Worm (Caenorhabditis elegans) whole organism, L1 larva: ENCODE data around the gene hmit-1.3.
A peak's percentile ranks its signal among the peaks of the same experiment; 100 is the strongest.

Experiments used
- C04F5.9 ChIP-seq: sonication (generic microtip); optimal IDR thresholded peaks from 2 replicates; lab custom pipeline; 2016; ENCODE audit warnings: missing genetic modification characterization, missing compliant biosample characterization
- ama-1 ChIP-seq: fragments of 150-350 bp; optimal IDR thresholded peaks from 2 replicates; lab custom pipeline; 2014
- blmp-1 ChIP-seq: fragments of 150-350 bp; optimal IDR thresholded peaks from 2 replicates; lab custom pipeline; 2014; ENCODE audit warnings: missing biosample characterization, missing genetic modification characterization
- ceh-63 ChIP-seq: fragments of 200-800 bp; sonication (Bioruptor generic); optimal IDR thresholded peaks from 2 replicates; lab custom pipeline; 2018; ENCODE audit warnings: mild to moderate bottlenecking, missing genetic modification characterization, missing compliant biosample characterization
- ceh-82 ChIP-seq, 3 experiments: fragments of 150-350 bp in 1 of 3; sonication (generic microtip) in 2 of 3; optimal IDR thresholded peaks; 2 replicates each; lab custom pipeline; 2014 to 2017; ENCODE audit warnings: missing biosample characterization in 3 of 3, missing genetic modification characterization in 3 of 3
- ceh-88 ChIP-seq: fragments of 200-800 bp; sonication (Bioruptor generic); IDR thresholded peaks from 2 replicates; pipeline ENCODE4 v1.3.6; 2022; ENCODE audit warnings: missing genetic modification characterization, missing compliant biosample characterization
- ceh-90 ChIP-seq: sonication (generic microtip); optimal IDR thresholded peaks from 2 replicates; lab custom pipeline; 2016; ENCODE audit warnings: missing genetic modification characterization, missing compliant biosample characterization
- ces-1 ChIP-seq: fragments of 150-350 bp; optimal IDR thresholded peaks from 2 replicates; lab custom pipeline; 2014; ENCODE audit warnings: missing biosample characterization, missing genetic modification reagents, missing genetic modification characterization
- dsc-1 ChIP-seq: sonication (generic microtip); optimal IDR thresholded peaks from 2 replicates; lab custom pipeline; 2016; ENCODE audit warnings: mild to moderate bottlenecking, missing genetic modification characterization, missing compliant biosample characterization
- efl-1 ChIP-seq, 4 experiments: fragments of 150-350 bp; optimal IDR thresholded peaks in 3 of 4; peaks in 1 of 4; 1 replicate in 1 of 4; 2 replicates in 3 of 4; lab custom pipeline; 2014; ENCODE audit warnings: missing biosample characterization in 2 of 4, missing genetic modification characterization in 2 of 4, missing genetic modification reagents in 2 of 4
- ets-5 ChIP-seq: fragments of 200-800 bp; sonication (Bioruptor generic); IDR thresholded peaks from 2 replicates; pipeline ENCODE4 v1.3.6; 2022; ENCODE audit warnings: missing genetic modification characterization, missing compliant biosample characterization
- fkh-10 ChIP-seq: sonication (generic microtip); optimal IDR thresholded peaks from 2 replicates; lab custom pipeline; 2017; ENCODE audit warnings: missing biosample characterization, missing genetic modification reagents, missing genetic modification characterization
- grh-1 ChIP-seq: fragments of 200-800 bp; sonication (Bioruptor generic); IDR thresholded peaks from 2 replicates; pipeline ENCODE4 v1.3.6; 2022; ENCODE audit warnings: missing genetic modification reagents, missing genetic modification characterization, missing compliant biosample characterization
- hlh-4 ChIP-seq: sonication (generic microtip); optimal IDR thresholded peaks from 2 replicates; lab custom pipeline; 2016; ENCODE audit warnings: mild to moderate bottlenecking, missing genetic modification characterization, missing compliant biosample characterization
- jun-1 ChIP-seq: fragments of 150-350 bp; optimal IDR thresholded peaks from 2 replicates; lab custom pipeline; 2014; ENCODE audit warnings: missing biosample characterization, missing genetic modification reagents, missing genetic modification characterization
- lin-39 ChIP-seq: fragments of 150-350 bp; optimal IDR thresholded peaks from 2 replicates; lab custom pipeline; 2014; ENCODE audit warnings: missing biosample characterization, missing genetic modification reagents, missing genetic modification characterization
- mdl-1 ChIP-seq, 2 experiments: fragments of 150-350 bp; optimal IDR thresholded peaks; 2 replicates each; lab custom pipeline; 2014 to 2017; ENCODE audit warnings: missing biosample characterization in 2 of 2, missing genetic modification characterization in 2 of 2, inconsistent platforms in 1 of 2
- mef-2 ChIP-seq: fragments of 150-350 bp; optimal IDR thresholded peaks from 2 replicates; lab custom pipeline; 2014; ENCODE audit warnings: missing biosample characterization, missing genetic modification characterization
- mep-1 ChIP-seq: fragments of 150-350 bp; optimal IDR thresholded peaks from 2 replicates; lab custom pipeline; 2014; ENCODE audit warnings: missing biosample characterization, missing genetic modification characterization
- nhr-11 ChIP-seq: fragments of 150-350 bp; optimal IDR thresholded peaks from 2 replicates; lab custom pipeline; 2014; ENCODE audit warnings: missing biosample characterization, missing genetic modification characterization
- nhr-19 ChIP-seq: fragments of 200-800 bp; sonication (Bioruptor generic); conservative IDR thresholded peaks from 2 replicates; pipeline ENCODE4 v1.3.6; 2022; ENCODE audit warnings: missing genetic modification characterization, missing compliant biosample characterization
- nhr-20 ChIP-seq: sonication (generic microtip); optimal IDR thresholded peaks from 2 replicates; lab custom pipeline; 2016; ENCODE audit warnings: mild to moderate bottlenecking, missing genetic modification characterization, missing compliant biosample characterization
- nhr-76 ChIP-seq: sonication (generic microtip); optimal IDR thresholded peaks from 2 replicates; lab custom pipeline; 2017; ENCODE audit warnings: missing biosample characterization, missing genetic modification characterization
- nhr-84 ChIP-seq: sonication (generic microtip); optimal IDR thresholded peaks from 2 replicates; lab custom pipeline; 2017; ENCODE audit warnings: missing biosample characterization, missing genetic modification characterization
- pag-3 ChIP-seq: sonication (generic microtip); optimal IDR thresholded peaks from 2 replicates; lab custom pipeline; 2017; ENCODE audit warnings: missing genetic modification characterization, mild to moderate bottlenecking, missing compliant biosample characterization, antibody characterized with exemption, borderline replicate concordance; ENCODE audit not compliant: insufficient read depth
- rnt-1 ChIP-seq: sonication (generic microtip); optimal IDR thresholded peaks from 2 replicates; lab custom pipeline; 2016; ENCODE audit warnings: mild to moderate bottlenecking, missing genetic modification characterization, moderate library complexity, missing compliant biosample characterization
- snpc-4 ChIP-seq: fragments of 150-350 bp; optimal IDR thresholded peaks from 2 replicates; lab custom pipeline; 2014; ENCODE audit warnings: missing biosample characterization, missing genetic modification characterization
- snu-23 ChIP-seq: sonication (generic microtip); optimal IDR thresholded peaks from 2 replicates; lab custom pipeline; 2016; ENCODE audit warnings: missing genetic modification characterization, missing compliant biosample characterization
- sox-4 ChIP-seq: sonication (generic microtip); optimal IDR thresholded peaks from 2 replicates; lab custom pipeline; 2016; ENCODE audit warnings: missing genetic modification characterization, missing compliant biosample characterization
- sptf-1 ChIP-seq: fragments of 150-350 bp; optimal IDR thresholded peaks from 2 replicates; lab custom pipeline; 2014; ENCODE audit warnings: missing biosample characterization, missing genetic modification characterization
- sup-37 ChIP-seq: fragments of 200-800 bp; sonication (Bioruptor generic); optimal IDR thresholded peaks from 2 replicates; lab custom pipeline; 2018; ENCODE audit warnings: mild to moderate bottlenecking, missing genetic modification characterization, missing compliant biosample characterization
- swsn-7 ChIP-seq: sonication (generic microtip); optimal IDR thresholded peaks from 2 replicates; lab custom pipeline; 2016; ENCODE audit warnings: missing genetic modification characterization, missing compliant biosample characterization
- unc-30 ChIP-seq: sonication (generic microtip); optimal IDR thresholded peaks from 2 replicates; lab custom pipeline; 2017; ENCODE audit warnings: missing biosample characterization, missing genetic modification characterization
- unc-62 ChIP-seq: fragments of 150-350 bp; optimal IDR thresholded peaks from 2 replicates; lab custom pipeline; 2014; ENCODE audit warnings: missing biosample characterization, missing genetic modification reagents, missing genetic modification characterization
- unc-86 ChIP-seq: sonication (generic microtip); optimal IDR thresholded peaks from 2 replicates; lab custom pipeline; 2016; ENCODE audit warnings: missing genetic modification characterization, missing compliant biosample characterization
- unc-98 ChIP-seq: fragments of 200-800 bp; sonication (Bioruptor generic); IDR thresholded peaks from 2 replicates; pipeline ENCODE4 v1.3.6; 2022; ENCODE audit warnings: missing genetic modification characterization, missing compliant biosample characterization
- xbp-1 ChIP-seq: sonication (generic microtip); optimal IDR thresholded peaks from 2 replicates; lab custom pipeline; 2016; ENCODE audit warnings: missing genetic modification characterization, missing compliant biosample characterization
- zip-4 ChIP-seq: fragments of 200-800 bp; sonication (Bioruptor generic); optimal IDR thresholded peaks from 2 replicates; lab custom pipeline; 2018; ENCODE audit warnings: mild to moderate bottlenecking, missing genetic modification characterization, moderate library complexity, missing compliant biosample characterization
- ztf-11 ChIP-seq, 2 experiments: sonication (generic microtip); optimal IDR thresholded peaks; 2 replicates each; lab custom pipeline; 2016 to 2017; ENCODE audit warnings: missing genetic modification characterization in 2 of 2, missing biosample characterization in 1 of 2, missing compliant biosample characterization in 1 of 2

The hmit-1.3 gene

ce11 chrIII:3505051-3505548 is 14.3 kb downstream of the hmit-1.3 start, which contains the start of gene lias-1 (continued):
- TF ChIP-seq nhr-20 (tag; lab: Kevin White, UChicago) (peak; percentile 69), lin-39 (tag; lab: Kevin White, UChicago) (no peak), sox-4 (tag; lab: Kevin White, UChicago) (no peak), swsn-7 (tag; lab: Kevin White, UChicago) (peak; percentile 73), mdl-1 (tag; optimal IDR thresholded peaks at IDR 0.05; lab: Kevin White, UChicago) (peak in 1 of 2 experiments; percentile 81), snpc-4 (tag; lab: Kevin White, UChicago) (peak; percentile 71), blmp-1 (tag; lab: Kevin White, UChicago) (peak; percentile 53), C04F5.9 (tag; lab: Kevin White, UChicago) (peak; percentile 58), rnt-1 (peak; percentile 87), unc-62 (GFP tag; lab: Kevin White, UChicago) (no peak), nhr-84 (tag; lab: Kevin White, UChicago) (no peak), nhr-11 (tag; lab: Kevin White, UChicago) (no peak), ets-5 (GFP tag; lab: Robert Waterston, UW) (no peak), ceh-88 (GFP tag; lab: Robert Waterston, UW) (no peak), ceh-90 (tag; lab: Kevin White, UChicago) (no peak), hlh-4 (tag; lab: Kevin White, UChicago) (no peak), nhr-19 (GFP tag; lab: Robert Waterston, UW) (peak; percentile 77), unc-86 (tag; lab: Kevin White, UChicago) (peak; percentile 43), zip-4 (no peak), snu-23 (GFP tag; lab: Kevin White, UChicago) (peak; percentile 90), ceh-63 (GFP tag; lab: Kevin White, UChicago) (no peak), fkh-10 (GFP tag; lab: Kevin White, UChicago) (peak; percentile 66), sup-37 (GFP tag; lab: Kevin White, UChicago) (no peak), ztf-11 (tag; optimal IDR thresholded peaks at IDR 0.05; lab: Kevin White, UChicago) (no peak), mep-1 (tag; lab: Kevin White, UChicago) (peak; percentile 89), jun-1 (tag; lab: Kevin White, UChicago) (peak; percentile 81), pag-3 (no peak), ceh-82 (tag; optimal IDR thresholded peaks at IDR 0.05; lab: Kevin White, UChicago) (peak; percentile 79 to 95 (median 86)), mef-2 (tag; lab: Kevin White, UChicago) (no peak), xbp-1 (tag; lab: Kevin White, UChicago) (peak; percentile 81), ces-1 (GFP tag; lab: Kevin White, UChicago) (no peak), sptf-1 (tag; lab: Kevin White, UChicago) (no peak)
- TF ChIP-seq, all 84 proteins: peak for 47

DNA sequence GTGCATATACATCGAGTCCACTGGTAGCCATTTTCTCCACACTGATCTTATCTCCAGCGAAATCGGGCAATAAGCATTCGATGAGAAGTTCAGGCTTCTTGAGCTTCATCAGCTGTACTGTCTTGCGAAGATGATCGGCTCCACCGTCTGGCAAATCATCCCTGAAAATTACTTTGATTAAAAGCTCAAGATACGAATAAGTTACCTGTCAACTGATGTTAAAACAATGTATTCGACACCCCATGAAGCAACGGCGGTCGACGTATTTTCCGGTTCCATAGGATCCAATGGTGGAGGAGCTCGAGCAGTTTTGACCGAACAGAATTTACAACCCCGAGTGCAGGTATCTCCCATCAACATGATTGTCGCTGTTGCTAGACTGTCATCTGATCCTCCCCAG is 15.2 kb downstream of the hmit-1.3 start:
- TF ChIP-seq grh-1 (GFP tag; lab: Robert Waterston, UW) (no peak), efl-1 (optimal IDR thresholded peaks at IDR 0.05; lab: Kevin White, UChicago) (no peak), efl-1 (GFP tag; optimal IDR thresholded peaks at IDR 0.05 in 1 of 2; lab: Kevin White, UChicago) (peak in 1 of 2 experiments; percentile 75)

DNA sequence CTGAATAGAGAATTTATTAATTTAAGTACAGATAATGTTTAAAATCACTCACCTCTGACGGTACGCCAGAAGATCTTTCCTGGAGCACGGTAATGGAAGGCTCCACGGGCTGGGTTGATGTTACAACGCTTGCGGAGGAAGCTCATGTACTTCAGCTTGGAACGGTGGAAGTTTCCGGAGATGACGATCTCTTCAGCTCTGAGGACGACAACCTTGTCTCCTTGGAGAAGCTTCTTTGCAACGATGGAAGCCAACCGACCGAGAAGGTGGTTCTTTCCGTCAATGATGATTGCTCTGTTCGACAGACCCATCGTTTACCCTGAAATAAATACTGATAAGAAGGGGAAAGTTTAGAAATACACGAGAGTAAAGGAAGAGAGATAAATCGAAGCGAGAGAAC is 16.1 kb downstream of the hmit-1.3 start, which contains the start of gene rpl-16:
rpl-16 (minus strand) TSS at position 319 of the 400 bp plus-strand sequence.
- TF ChIP-seq ama-1 (lab: Kevin White, UChicago) (no peak), nhr-76 (tag; lab: Kevin White, UChicago) (no peak), unc-98 (GFP tag; lab: Robert Waterston, UW) (no peak), dsc-1 (tag; lab: Kevin White, UChicago) (no peak), unc-30 (tag; lab: Kevin White, UChicago) (no peak)
